Fruit fly (Drosophila melanogaster): ENCODE data around the gene Gem2.

- TF ChIP-seq psq (optimal IDR thresholded peaks at IDR 0.05) (no peak), Myc (optimal IDR thresholded peaks at IDR 0.05) (no peak), Sin3A (optimal IDR thresholded peaks at IDR 0.05) (no peak), ttk (optimal IDR thresholded peaks at IDR 0.05) (no peak), h (optimal IDR thresholded peaks at IDR 0.05) (no peak)
Measured at dm6 chr3L:19056857-19057324, 43.3 kb downstream of the Gem2 start.
